Worm (Caenorhabditis elegans): ENCODE data around the gene Y47D7A.19.
A peak's percentile ranks its signal among the peaks of the same experiment; 100 is the strongest.

Y47D7A.19 gene

DNA sequence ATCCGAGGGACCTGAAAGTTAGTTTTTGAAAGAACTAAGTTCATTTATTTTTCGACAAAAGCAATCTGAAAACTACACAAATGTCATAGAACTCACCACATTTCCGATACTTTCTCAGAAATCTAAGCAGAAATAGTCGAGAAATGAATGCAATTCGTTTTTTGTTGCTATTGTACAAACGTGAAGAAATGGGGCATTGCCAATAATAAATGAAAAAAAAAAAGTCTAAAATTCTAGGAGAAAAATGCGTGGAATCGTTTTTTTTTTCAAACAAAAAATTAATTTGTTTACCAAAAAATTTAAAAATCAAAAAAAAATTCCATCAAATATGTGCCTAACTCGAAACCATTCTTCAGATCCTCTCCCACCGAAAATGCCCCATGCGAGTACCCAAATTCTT lies 12.4 kb upstream of the Y47D7A.19 start, which contains the start of gene Y47D7A.17:
Y47D7A.17 (minus strand) TSS at position 101 of the 400 bp plus-strand sequence.
- no peak for TF ChIP-seq nhr-2 (tag; optimal IDR thresholded peaks at IDR 0.05)
- no peak for TF ChIP-seq lin-13 (tag; optimal IDR thresholded peaks at IDR 0.05)
- no peak for TF ChIP-seq mab-5 (tag; optimal IDR thresholded peaks at IDR 0.05)
- TF ChIP-seq sem-2 (GFP tag; optimal IDR thresholded peaks at IDR 0.05), result no peak
- no peak for TF ChIP-seq unc-120 (tag; optimal IDR thresholded peaks at IDR 0.05; ENCODE audit: poor library complexity, severe bottlenecking)
- TF ChIP-seq sptf-1 (tag; optimal IDR thresholded peaks at IDR 0.05), result no peak
- no peak for TF ChIP-seq pha-4 (tag; optimal IDR thresholded peaks at IDR 0.05)

ce11 chrV:4414613-4415071 lies 9.5 kb upstream of the Y47D7A.19 start, which contains the start of gene grl-5:
Gene grl-5 (minus strand): TSS chrV:4414663.
- TF ChIP-seq zip-8 (tag; optimal IDR thresholded peaks at IDR 0.05) (peak; percentile 48), mls-2 (tag; optimal IDR thresholded peaks at IDR 0.05) (no peak), mab-5 (tag; optimal IDR thresholded peaks at IDR 0.05) (no peak)

- TF ChIP-seq M03D4.4 (tag; optimal IDR thresholded peaks at IDR 0.05) (no peak), nhr-28 (tag; optimal IDR thresholded peaks at IDR 0.05) (no peak), lsy-2 (tag; optimal IDR thresholded peaks at IDR 0.05) (no peak), blmp-1 (tag; optimal IDR thresholded peaks at IDR 0.05) (no peak), lin-13 (tag; optimal IDR thresholded peaks at IDR 0.05) (no peak), ztf-11 (tag; optimal IDR thresholded peaks at IDR 0.05) (no peak), sem-2 (GFP tag; optimal IDR thresholded peaks at IDR 0.05) (no peak)
Observed at ce11 chrV:4416710-4417109, 7.4 kb upstream of the Y47D7A.19 start, which contains the start of gene Y47D7A.18. Gene Y47D7A.18 (minus strand): TSS chrV:4416810.

DNA sequence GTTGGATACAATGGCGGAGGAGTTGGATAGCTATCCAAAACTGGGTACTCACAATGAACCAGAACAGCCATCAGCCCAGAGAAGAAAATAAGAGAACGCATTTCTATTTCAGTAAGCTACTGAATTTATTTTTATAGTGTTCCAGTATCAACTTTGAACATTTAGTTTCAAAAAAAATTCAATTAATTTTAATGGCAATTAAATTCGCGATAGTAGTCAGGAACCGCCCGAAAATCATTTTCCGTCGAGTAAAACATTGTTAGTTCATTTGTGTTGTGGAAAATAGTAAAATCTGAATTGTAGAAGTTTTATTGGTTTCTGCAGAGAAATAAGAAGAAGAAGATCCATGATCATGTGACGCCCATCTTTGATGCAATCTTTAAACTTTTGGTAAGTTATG lies 6.0 kb upstream of the Y47D7A.19 start, which contains the start of gene Y47D7A.6:
Y47D7A.6 (minus strand) TSS at position 101 of the 400 bp plus-strand sequence.
- TF ChIP-seq nhr-237 (tag; optimal IDR thresholded peaks at IDR 0.05) (no peak), sem-2 (GFP tag; optimal IDR thresholded peaks at IDR 0.05) (no peak), pha-4 (tag; optimal IDR thresholded peaks at IDR 0.05) (no peak), bed-3 (GFP tag; optimal IDR thresholded peaks at IDR 0.05) (no peak), ceh-39 (tag; optimal IDR thresholded peaks at IDR 0.05) (no peak), elt-1 (tag; optimal IDR thresholded peaks at IDR 0.05; ENCODE audit: borderline replicate concordance, insufficient read depth) (no peak), lsy-2 (tag; optimal IDR thresholded peaks at IDR 0.05) (no peak), mab-5 (tag; optimal IDR thresholded peaks at IDR 0.05) (no peak), hlh-1 (tag; optimal IDR thresholded peaks at IDR 0.05) (no peak), mls-2 (tag; optimal IDR thresholded peaks at IDR 0.05) (no peak), elt-3 (tag; optimal IDR thresholded peaks at IDR 0.05) (no peak), ham-2 (GFP tag; optimal IDR thresholded peaks at IDR 0.05) (no peak), snpc-4 (tag; optimal IDR thresholded peaks at IDR 0.05) (no peak), M03D4.4 (tag; optimal IDR thresholded peaks at IDR 0.05) (no peak), nhr-12 (tag; optimal IDR thresholded peaks at IDR 0.05) (no peak)

DNA sequence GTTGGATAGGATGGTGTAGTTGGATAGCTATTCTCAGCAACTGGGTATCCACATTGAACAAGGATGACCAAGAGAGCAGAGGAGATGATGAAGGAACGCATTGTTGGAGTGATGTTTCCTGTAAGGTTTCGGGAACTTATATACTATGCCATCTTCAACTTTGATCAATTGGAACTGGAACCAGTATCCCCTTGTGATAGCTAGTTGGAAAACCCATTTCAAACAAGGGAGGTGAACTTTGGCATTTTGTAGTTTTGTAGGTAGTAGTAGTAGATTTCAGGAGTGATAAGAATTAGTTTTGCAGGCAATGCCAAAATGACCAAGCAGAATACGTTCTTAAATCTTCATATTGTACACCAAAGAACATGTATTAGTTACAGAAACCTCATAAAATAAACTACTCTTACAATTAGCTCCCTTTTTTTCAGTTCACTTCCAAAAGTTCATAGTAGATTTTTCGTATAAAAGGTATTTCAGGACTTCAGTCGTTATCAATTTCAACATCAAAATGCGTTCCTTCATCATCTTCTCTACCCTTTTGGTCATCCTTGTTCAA lies 4.3 kb upstream of the Y47D7A.19 start, which contains the start of the genes Y47D7A.7 and Y47D7A.2:
Y47D7A.7 (minus strand) TSS at position 101 of the 556 bp plus-strand sequence.
Y47D7A.2 (plus strand) TSS at position 506 of the 556 bp plus-strand sequence.
- TF ChIP-seq elt-3 (tag; optimal IDR thresholded peaks at IDR 0.05) (no peak), mep-1 (tag; optimal IDR thresholded peaks at IDR 0.05) (no peak), unc-120 (tag; optimal IDR thresholded peaks at IDR 0.05; ENCODE audit: poor library complexity, severe bottlenecking) (no peak), nhr-237 (tag; optimal IDR thresholded peaks at IDR 0.05) (no peak), sem-2 (GFP tag; optimal IDR thresholded peaks at IDR 0.05) (no peak), hlh-1 (tag; optimal IDR thresholded peaks at IDR 0.05) (no peak)

DNA sequence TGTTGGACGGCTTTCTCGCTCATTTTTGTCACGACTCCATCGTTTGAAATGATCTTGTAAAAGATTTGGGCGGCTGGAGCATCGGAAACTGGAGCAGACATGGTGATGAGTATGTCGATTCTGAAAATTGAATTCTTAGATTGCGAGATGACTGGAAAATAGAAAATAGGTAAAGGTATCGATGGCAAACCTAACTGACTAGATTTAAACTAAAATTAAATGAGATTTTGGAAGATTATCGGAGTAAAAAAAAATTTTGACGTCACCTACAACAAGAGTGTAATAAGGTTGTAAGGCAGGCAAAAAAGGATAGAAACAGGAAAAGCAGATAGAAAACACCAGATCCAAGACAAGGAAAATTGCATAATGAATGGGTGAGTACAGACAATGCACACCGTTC lies 2.7 kb upstream of the Y47D7A.19 start, which contains the start of gene skr-14:
skr-14 (minus strand) TSS at position 101 of the 400 bp plus-strand sequence.
- TF ChIP-seq lsy-2 (tag; optimal IDR thresholded peaks at IDR 0.05), result no peak
- TF ChIP-seq elt-3 (tag; optimal IDR thresholded peaks at IDR 0.05), result no peak
- no peak for TF ChIP-seq tbx-8 (GFP tag; optimal IDR thresholded peaks at IDR 0.05)
- TF ChIP-seq unc-39 (tag; optimal IDR thresholded peaks at IDR 0.05), result no peak
- TF ChIP-seq lin-32 (GFP tag; optimal IDR thresholded peaks at IDR 0.05), result no peak
- no peak for TF ChIP-seq nhr-2 (tag; optimal IDR thresholded peaks at IDR 0.05)
- no peak for TF ChIP-seq drap-1 (GFP tag; optimal IDR thresholded peaks at IDR 0.05)
- TF ChIP-seq M03D4.4 (tag; optimal IDR thresholded peaks at IDR 0.05), result no peak
- no peak for TF ChIP-seq cnd-1 (tag; optimal IDR thresholded peaks at IDR 0.05)
- no peak for TF ChIP-seq elt-1 (tag; optimal IDR thresholded peaks at IDR 0.05; ENCODE audit: borderline replicate concordance, insufficient read depth)
- TF ChIP-seq hlh-1 (tag; optimal IDR thresholded peaks at IDR 0.05), result no peak
- no peak for TF ChIP-seq pha-4 (tag; optimal IDR thresholded peaks at IDR 0.05)
- no peak for TF ChIP-seq mab-5 (tag; optimal IDR thresholded peaks at IDR 0.05)
- TF ChIP-seq ceh-39 (tag; optimal IDR thresholded peaks at IDR 0.05), result no peak
- no peak for TF ChIP-seq mls-2 (tag; optimal IDR thresholded peaks at IDR 0.05)
- TF ChIP-seq nhr-237 (tag; optimal IDR thresholded peaks at IDR 0.05), result no peak
- no peak for TF ChIP-seq unc-120 (tag; optimal IDR thresholded peaks at IDR 0.05; ENCODE audit: poor library complexity, severe bottlenecking)
- TF ChIP-seq lin-13 (tag; optimal IDR thresholded peaks at IDR 0.05), result no peak
- TF ChIP-seq sptf-1 (tag; optimal IDR thresholded peaks at IDR 0.05), result no peak
